Worm (Caenorhabditis elegans) whole organism, mixed stage, embryonic: ENCODE results near the gene B0334.10.

Experiments used
- elt-1 ChIP-seq: sonication (generic microtip); optimal IDR thresholded peaks from 2 replicates; lab custom pipeline; 2017; ENCODE audit warnings: missing genetic modification characterization, mild to moderate bottlenecking, missing compliant biosample characterization, antibody characterized with exemption, moderate library complexity, borderline replicate concordance; ENCODE audit not compliant: insufficient read depth
- elt-3 ChIP-seq: fragments of 150-350 bp; optimal IDR thresholded peaks from 2 replicates; lab custom pipeline; 2014; ENCODE audit warnings: missing biosample characterization, missing genetic modification characterization
- lin-13 ChIP-seq: fragments of 150-350 bp; optimal IDR thresholded peaks from 2 replicates; lab custom pipeline; 2014; ENCODE audit warnings: missing biosample characterization, missing genetic modification characterization
- mep-1 ChIP-seq: fragments of 150-350 bp; optimal IDR thresholded peaks from 2 replicates; lab custom pipeline; 2017; ENCODE audit warnings: missing biosample characterization, missing genetic modification reagents, missing genetic modification characterization, inconsistent platforms
- nhr-12 ChIP-seq: fragments of 150-350 bp; optimal IDR thresholded peaks from 2 replicates; lab custom pipeline; 2014; ENCODE audit warnings: missing biosample characterization, missing genetic modification characterization
- nhr-28 ChIP-seq: fragments of 150-350 bp; optimal IDR thresholded peaks from 2 replicates; lab custom pipeline; 2014; ENCODE audit warnings: missing biosample characterization, missing genetic modification characterization
- snpc-4 ChIP-seq: fragments of 150-350 bp; optimal IDR thresholded peaks from 2 replicates; lab custom pipeline; 2014; ENCODE audit warnings: missing biosample characterization, missing genetic modification characterization
- unc-62 ChIP-seq: fragments of 150-350 bp; optimal IDR thresholded peaks from 2 replicates; lab custom pipeline; 2014; ENCODE audit warnings: missing biosample characterization, missing genetic modification reagents, missing genetic modification characterization
- ztf-11 ChIP-seq: fragments of 150-350 bp; optimal IDR thresholded peaks from 2 replicates; lab custom pipeline; 2014; ENCODE audit warnings: missing biosample characterization, missing genetic modification characterization

- TF ChIP-seq ztf-11 (tag; lab: Kevin White, UChicago), result no peak
- no peak for TF ChIP-seq nhr-28 (tag; lab: Kevin White, UChicago)
- no peak for TF ChIP-seq elt-3 (tag; lab: Kevin White, UChicago)
- no peak for TF ChIP-seq lin-13 (tag; lab: Kevin White, UChicago)
- TF ChIP-seq nhr-12, result no peak
- TF ChIP-seq mep-1, result no peak
- TF ChIP-seq snpc-4, result no peak
- no peak for TF ChIP-seq elt-1 (tag; lab: Kevin White, UChicago)
- TF ChIP-seq unc-62 (GFP tag; lab: Kevin White, UChicago), result no peak
Observed at ce11 chrII:11495806-11496205, 22.5 kb upstream of the B0334.10 start.
